Worm (Caenorhabditis elegans): Measurements from ENCODE around the gene Y43F8B.13.

Y43F8B.13 gene

ce11 chrV:19455650-19456049 lies at the start of gene Y43F8B.13, which contains the start of gene Y43F8B.14:
Y43F8B.13 (plus strand) TSS chrV:19455950.
Y43F8B.14 (minus strand) TSS chrV:19455971.
- TF ChIP-seq W03F9.2 (tag; optimal IDR thresholded peaks at IDR 0.05) (no peak), dao-5 (tag; optimal IDR thresholded peaks at IDR 0.05) (no peak), him-1 (tag; optimal IDR thresholded peaks at IDR 0.05) (no peak)

- TF ChIP-seq dao-5 (tag; optimal IDR thresholded peaks at IDR 0.05), result no peak
- no peak for TF ChIP-seq W03F9.2 (tag; optimal IDR thresholded peaks at IDR 0.05)
- TF ChIP-seq him-1 (tag; optimal IDR thresholded peaks at IDR 0.05), result no peak
Measured at ce11 chrV:19410663-19411062, 45.1 kb upstream of the Y43F8B.13 start, which contains the start of gene C25F9.5. C25F9.5 (minus strand) TSS chrV:19410857.

- TF ChIP-seq dao-5 (tag; optimal IDR thresholded peaks at IDR 0.05) (no peak), W03F9.2 (tag; optimal IDR thresholded peaks at IDR 0.05) (no peak), him-1 (tag; optimal IDR thresholded peaks at IDR 0.05) (no peak)
Measured at ce11 chrV:19416475-19416874, 39.3 kb upstream of the Y43F8B.13 start, which contains the start of the genes C25F9.4 and C25F9.9. C25F9.4 (minus strand) TSS chrV:19416575. C25F9.9 (plus strand) TSS chrV:19416611.

- TF ChIP-seq him-1 (tag; optimal IDR thresholded peaks at IDR 0.05) (no peak), dao-5 (tag; optimal IDR thresholded peaks at IDR 0.05) (no peak), W03F9.2 (tag; optimal IDR thresholded peaks at IDR 0.05) (no peak)
Measured at ce11 chrV:19417836-19418235, 37.9 kb upstream of the Y43F8B.13 start, which contains the start of gene C25F9.15. C25F9.15 (plus strand) TSS chrV:19418136.

ce11 chrV:19421131-19421530 lies 34.6 kb upstream of the Y43F8B.13 start, which contains the start of gene C25F9.2:
C25F9.2 (plus strand) TSS chrV:19421471.
- TF ChIP-seq dao-5 (tag; optimal IDR thresholded peaks at IDR 0.05), result no peak
- no peak for TF ChIP-seq him-1 (tag; optimal IDR thresholded peaks at IDR 0.05)
- TF ChIP-seq W03F9.2 (tag; optimal IDR thresholded peaks at IDR 0.05), result no peak

ce11 chrV:19428097-19428496 lies 27.7 kb upstream of the Y43F8B.13 start:
- no peak for TF ChIP-seq dao-5 (tag; optimal IDR thresholded peaks at IDR 0.05)
- no peak for TF ChIP-seq W03F9.2 (tag; optimal IDR thresholded peaks at IDR 0.05)
- no peak for TF ChIP-seq him-1 (tag; optimal IDR thresholded peaks at IDR 0.05)

- TF ChIP-seq W03F9.2 (tag; optimal IDR thresholded peaks at IDR 0.05) (no peak), dao-5 (tag; optimal IDR thresholded peaks at IDR 0.05) (no peak), him-1 (tag; optimal IDR thresholded peaks at IDR 0.05) (no peak)
Measured at ce11 chrV:19428936-19429335, 26.8 kb upstream of the Y43F8B.13 start.

ce11 chrV:19429605-19430004 lies 26.1 kb upstream of the Y43F8B.13 start:
- TF ChIP-seq him-1 (tag; optimal IDR thresholded peaks at IDR 0.05) (no peak), W03F9.2 (tag; optimal IDR thresholded peaks at IDR 0.05) (no peak), dao-5 (tag; optimal IDR thresholded peaks at IDR 0.05) (no peak)

- TF ChIP-seq dao-5 (tag; optimal IDR thresholded peaks at IDR 0.05) (no peak), W03F9.2 (tag; optimal IDR thresholded peaks at IDR 0.05) (no peak), him-1 (tag; optimal IDR thresholded peaks at IDR 0.05) (no peak)
Measured at ce11 chrV:19430351-19430913, 25.3 kb upstream of the Y43F8B.13 start.

- TF ChIP-seq dao-5 (tag; optimal IDR thresholded peaks at IDR 0.05) (no peak), W03F9.2 (tag; optimal IDR thresholded peaks at IDR 0.05) (no peak)
Measured at ce11 chrV:19431036-19431435, 24.7 kb upstream of the Y43F8B.13 start, which contains the start of gene srw-85. srw-85 (minus strand) TSS chrV:19431136.

- TF ChIP-seq dao-5 (tag; optimal IDR thresholded peaks at IDR 0.05) (no peak), him-1 (tag; optimal IDR thresholded peaks at IDR 0.05) (no peak), W03F9.2 (tag; optimal IDR thresholded peaks at IDR 0.05) (no peak)
Measured at ce11 chrV:19432030-19432429, 23.7 kb upstream of the Y43F8B.13 start.

ce11 chrV:19432972-19433371 lies 22.8 kb upstream of the Y43F8B.13 start, which contains the start of gene C25F9.11:
C25F9.11 (minus strand) TSS chrV:19433072.
- TF ChIP-seq him-1 (tag; optimal IDR thresholded peaks at IDR 0.05) (no peak), W03F9.2 (tag; optimal IDR thresholded peaks at IDR 0.05) (no peak), dao-5 (tag; optimal IDR thresholded peaks at IDR 0.05) (no peak)

ce11 chrV:19433806-19434437 lies 21.8 kb upstream of the Y43F8B.13 start, which contains the start of gene C25F9.16:
C25F9.16 (plus strand) TSS chrV:19434387.
- no peak for TF ChIP-seq W03F9.2 (tag; optimal IDR thresholded peaks at IDR 0.05)

ce11 chrV:19436307-19436706 lies 19.4 kb upstream of the Y43F8B.13 start, which contains the start of gene C25F9.14:
C25F9.14 (plus strand) TSS chrV:19436484.
- TF ChIP-seq dao-5 (tag; optimal IDR thresholded peaks at IDR 0.05), result no peak
- no peak for TF ChIP-seq W03F9.2 (tag; optimal IDR thresholded peaks at IDR 0.05)
- TF ChIP-seq him-1 (tag; optimal IDR thresholded peaks at IDR 0.05), result no peak
